Fruit fly (Drosophila melanogaster) whole organism, embryonic: ENCODE results near the gene CG2611.

Experiments
- Antp ChIP-seq: fragments of 200-800 bp; sonication (Bioruptor generic); optimal IDR thresholded peaks from 3 replicates; lab custom pipeline; 2016; ENCODE audit warnings: missing biosample characterization, missing genetic modification characterization
- Asciz ChIP-seq: fragments of 200-800 bp; sonication (Bioruptor generic); optimal IDR thresholded peaks from 2 replicates; lab custom pipeline; 2017; ENCODE audit warnings: missing biosample characterization, mild to moderate bottlenecking, missing genetic modification characterization, missing genetic modification reagents
- CG10267 ChIP-seq: fragments of 200-800 bp; sonication (Bioruptor generic); optimal IDR thresholded peaks from 2 replicates; lab custom pipeline; 2018; ENCODE audit warnings: missing biosample characterization, mild to moderate bottlenecking, missing genetic modification characterization, moderate library complexity
- CG12219 ChIP-seq: fragments of 200-800 bp; sonication (Bioruptor generic); optimal IDR thresholded peaks from 3 replicates; lab custom pipeline; 2018; ENCODE audit warnings: missing biosample characterization, mild to moderate bottlenecking, missing genetic modification characterization
- CG12659 ChIP-seq: fragments of 200-800 bp; sonication (Bioruptor generic); optimal IDR thresholded peaks from 3 replicates; lab custom pipeline; 2017; ENCODE audit warnings: mild to moderate bottlenecking, missing biosample characterization, missing genetic modification reagents, missing genetic modification characterization
- CG12769 ChIP-seq: fragments of 200-800 bp; sonication (Bioruptor generic); optimal IDR thresholded peaks from 2 replicates; lab custom pipeline; 2019; ENCODE audit warnings: missing biosample characterization, mild to moderate bottlenecking, missing genetic modification characterization, moderate library complexity
- CG13287 ChIP-seq: fragments of 200-800 bp; sonication (Bioruptor generic); IDR thresholded peaks from 2 replicates; pipeline ENCODE4 v1.3.6; 2022; ENCODE audit warnings: missing biosample characterization, missing genetic modification characterization; ENCODE audit not compliant: partially characterized antibody
- CG14014 ChIP-seq: fragments of 200-800 bp; sonication (Bioruptor generic); IDR thresholded peaks from 2 replicates; pipeline ENCODE4 v1.3.6; 2022; ENCODE audit warnings: missing biosample characterization, missing genetic modification characterization
- CG14441 ChIP-seq: fragments of 200-800 bp; sonication (Bioruptor generic); IDR thresholded peaks from 2 replicates; pipeline ENCODE4 v1.3.6; 2022; ENCODE audit warnings: missing biosample characterization, missing genetic modification characterization
- CG14667 ChIP-seq: fragments of 200-800 bp; sonication (Bioruptor generic); IDR thresholded peaks from 2 replicates; pipeline ENCODE4 v1.3.6; 2022; ENCODE audit warnings: missing biosample characterization, missing genetic modification characterization
- CG1602 ChIP-seq: fragments of 200-800 bp; sonication (Bioruptor generic); optimal IDR thresholded peaks from 3 replicates; lab custom pipeline; 2016; ENCODE audit warnings: missing biosample characterization, missing genetic modification characterization
- CG18599 ChIP-seq: fragments of 200-800 bp; sonication (Bioruptor generic); optimal IDR thresholded peaks from 3 replicates; lab custom pipeline; 2017; ENCODE audit warnings: missing biosample characterization, missing genetic modification characterization, mild to moderate bottlenecking, moderate library complexity, missing genetic modification reagents
- CG2678 ChIP-seq: fragments of 200-800 bp; sonication (Bioruptor generic); optimal IDR thresholded peaks from 3 replicates; lab custom pipeline; 2019; ENCODE audit warnings: missing biosample characterization, mild to moderate bottlenecking, missing genetic modification characterization, moderate library complexity
- CG30403 ChIP-seq: fragments of 200-800 bp; sonication (Bioruptor generic); optimal IDR thresholded peaks from 3 replicates; lab custom pipeline; 2016; ENCODE audit warnings: missing biosample characterization, missing genetic modification characterization
- CG3065 ChIP-seq: fragments of 200-800 bp; sonication (Bioruptor generic); optimal IDR thresholded peaks from 2 replicates; lab custom pipeline; 2016; ENCODE audit warnings: missing biosample characterization, missing genetic modification characterization
- CG31388 ChIP-seq: fragments of 200-800 bp; sonication (Bioruptor generic); optimal IDR thresholded peaks from 2 replicates; lab custom pipeline; 2016; ENCODE audit warnings: missing biosample characterization, missing genetic modification characterization
- CG3281 ChIP-seq: fragments of 200-800 bp; sonication (Bioruptor generic); optimal IDR thresholded peaks from 3 replicates; lab custom pipeline; 2017; ENCODE audit warnings: missing biosample characterization, mild to moderate bottlenecking, missing genetic modification characterization
- CG3726 ChIP-seq: fragments of 200-800 bp; sonication (Bioruptor generic); IDR thresholded peaks from 3 replicates; pipeline ENCODE4, ENCODE4 v1.3.6; 2022; ENCODE audit warnings: missing biosample characterization, missing genetic modification characterization
- CG4404 ChIP-seq: fragments of 200-800 bp; sonication (Bioruptor generic); IDR thresholded peaks from 2 replicates; pipeline ENCODE4 v1.3.6; 2022; ENCODE audit warnings: missing biosample characterization, missing genetic modification characterization
- CG7963 ChIP-seq: fragments of 200-800 bp; sonication (Bioruptor generic); IDR thresholded peaks from 3 replicates; pipeline ENCODE4 v1.3.6; 2022; ENCODE audit warnings: missing biosample characterization, missing genetic modification characterization; ENCODE audit not compliant: partially characterized antibody
- CG7987 ChIP-seq: fragments of 200-800 bp; sonication (Bioruptor generic); optimal IDR thresholded peaks from 2 replicates; lab custom pipeline; 2018; ENCODE audit warnings: missing biosample characterization, mild to moderate bottlenecking, missing genetic modification characterization, moderate library complexity
- CHES-1-like ChIP-seq: fragments of 200-800 bp; sonication (Bioruptor generic); optimal IDR thresholded peaks from 2 replicates; lab custom pipeline; 2016; ENCODE audit warnings: missing biosample characterization, missing genetic modification characterization
- Doc3 ChIP-seq: fragments of 200-800 bp; sonication (Bioruptor generic); IDR thresholded peaks from 3 replicates; pipeline ENCODE4 v1.3.6; 2022; ENCODE audit warnings: missing biosample characterization, missing genetic modification characterization; ENCODE audit not compliant: partially characterized antibody
- Eip74EF ChIP-seq, 2 experiments: fragments of 200-800 bp in 1 of 2; fragments of >200 bp in 1 of 2; sonication (Bioruptor generic) in 1 of 2; optimal IDR thresholded peaks; 2 replicates each; lab custom pipeline; 2017 to 2019; ENCODE audit warnings: missing biosample characterization in 2 of 2, missing genetic modification characterization in 2 of 2, mild to moderate bottlenecking in 1 of 2, moderate library complexity in 1 of 2
- Ets97D ChIP-seq: fragments of 200-800 bp; sonication (Bioruptor generic); optimal IDR thresholded peaks from 3 replicates; lab custom pipeline; 2016; ENCODE audit warnings: missing biosample characterization, missing genetic modification characterization
- Mad ChIP-seq: fragments of 200-800 bp; sonication (Bioruptor generic); optimal IDR thresholded peaks from 2 replicates; lab custom pipeline; 2016; ENCODE audit warnings: missing biosample characterization, missing genetic modification characterization
- Neu2 ChIP-seq: fragments of 200-800 bp; sonication (Bioruptor generic); optimal IDR thresholded peaks from 3 replicates; lab custom pipeline; 2016; ENCODE audit warnings: missing biosample characterization, missing genetic modification characterization, borderline replicate concordance
- Scr ChIP-seq: fragments of 200-800 bp; sonication (Bioruptor generic); IDR thresholded peaks from 2 replicates; pipeline ENCODE4 v1.3.6; 2022; ENCODE audit warnings: missing biosample characterization, missing genetic modification characterization; ENCODE audit not compliant: partially characterized antibody
- Sry-δ ChIP-seq: fragments of 200-800 bp; sonication (Bioruptor generic); optimal IDR thresholded peaks from 2 replicates; lab custom pipeline; 2016; ENCODE audit warnings: missing biosample characterization, missing genetic modification characterization
- Tbp ChIP-seq: fragments of >200 bp; optimal IDR thresholded peaks from 2 replicates; lab custom pipeline; 2018; ENCODE audit warnings: missing biosample characterization, missing genetic modification characterization
- ara ChIP-seq: fragments of 200-800 bp; sonication (Bioruptor generic); IDR thresholded peaks from 2 replicates; pipeline ENCODE4 v1.3.6; 2022; ENCODE audit warnings: missing biosample characterization, missing genetic modification characterization
- ase ChIP-seq: fragments of 200-800 bp; sonication (Bioruptor generic); IDR thresholded peaks from 3 replicates; pipeline ENCODE4 v1.3.6; 2022; ENCODE audit warnings: missing biosample characterization, missing genetic modification characterization
- cg ChIP-seq: fragments of 200-800 bp; sonication (Bioruptor generic); optimal IDR thresholded peaks from 3 replicates; lab custom pipeline; 2019; ENCODE audit warnings: missing biosample characterization, mild to moderate bottlenecking, missing genetic modification characterization, moderate library complexity
- cwo ChIP-seq: fragments of 200-800 bp; sonication (Bioruptor generic); optimal IDR thresholded peaks from 3 replicates; lab custom pipeline; 2017; ENCODE audit warnings: missing biosample characterization, missing genetic modification characterization, mild to moderate bottlenecking, moderate library complexity, missing genetic modification reagents
- danr ChIP-seq: fragments of 200-800 bp; sonication (Bioruptor generic); IDR thresholded peaks from 2 replicates; pipeline ENCODE4 v1.3.6; 2022; ENCODE audit warnings: missing biosample characterization, missing genetic modification characterization
- fd102C ChIP-seq: fragments of 200-800 bp; sonication (Bioruptor generic); optimal IDR thresholded peaks from 2 replicates; lab custom pipeline; 2018; ENCODE audit warnings: missing biosample characterization, mild to moderate bottlenecking, missing genetic modification characterization, moderate library complexity
- h ChIP-seq: fragments of >200 bp; optimal IDR thresholded peaks from 2 replicates; lab custom pipeline; 2017
- klu ChIP-seq: fragments of 200-800 bp; sonication (Bioruptor generic); IDR thresholded peaks from 2 replicates; pipeline ENCODE4 v1.3.6; 2022; ENCODE audit warnings: missing biosample characterization, missing genetic modification characterization
- lmd ChIP-seq: fragments of 200-800 bp; sonication (Bioruptor generic); IDR thresholded peaks from 2 replicates; pipeline ENCODE4 v1.3.6; 2022; ENCODE audit warnings: missing biosample characterization, missing genetic modification characterization
- nom ChIP-seq: fragments of 200-800 bp; sonication (Bioruptor generic); optimal IDR thresholded peaks from 2 replicates; lab custom pipeline; 2017; ENCODE audit warnings: missing biosample characterization, missing genetic modification characterization, mild to moderate bottlenecking, moderate library complexity, missing genetic modification reagents
- org-1 ChIP-seq: fragments of 200-800 bp; sonication (Bioruptor generic); optimal IDR thresholded peaks from 2 replicates; lab custom pipeline; 2017; ENCODE audit warnings: missing biosample characterization, missing genetic modification characterization
- ro ChIP-seq: fragments of 200-800 bp; sonication (Bioruptor generic); IDR thresholded peaks from 2 replicates; pipeline ENCODE4 v1.3.6; 2022; ENCODE audit warnings: missing biosample characterization, missing genetic modification characterization
- salm ChIP-seq: fragments of 200-800 bp; sonication (Bioruptor generic); optimal IDR thresholded peaks from 2 replicates; lab custom pipeline; 2018; ENCODE audit warnings: missing biosample characterization, mild to moderate bottlenecking, missing genetic modification characterization
- scrt ChIP-seq: fragments of 200-800 bp; sonication (Bioruptor generic); optimal IDR thresholded peaks from 2 replicates; lab custom pipeline; 2018; ENCODE audit warnings: missing biosample characterization, mild to moderate bottlenecking, missing genetic modification characterization, moderate library complexity
- sens-2 ChIP-seq: fragments of 200-800 bp; sonication (Bioruptor generic); IDR thresholded peaks from 2 replicates; pipeline ENCODE4 v1.3.6; 2022; ENCODE audit warnings: missing biosample characterization, missing genetic modification characterization
- slbo ChIP-seq: fragments of 200-800 bp; sonication (Bioruptor generic); IDR thresholded peaks from 2 replicates; pipeline ENCODE4 v1.3.6; 2022; ENCODE audit warnings: missing biosample characterization, missing genetic modification characterization
- tap ChIP-seq: fragments of 200-800 bp; optimal IDR thresholded peaks from 3 replicates; lab custom pipeline; 2019; ENCODE audit warnings: missing biosample characterization, mild to moderate bottlenecking, missing genetic modification characterization, moderate library complexity
- tup ChIP-seq: fragments of 200-800 bp; sonication (Bioruptor generic); optimal IDR thresholded peaks from 2 replicates; lab custom pipeline; 2016; ENCODE audit warnings: missing biosample characterization, mild to moderate bottlenecking, missing genetic modification characterization, moderate library complexity
- vvl ChIP-seq: fragments of 200-800 bp; sonication (Bioruptor generic); IDR thresholded peaks from 2 replicates; pipeline ENCODE4 v1.3.6; 2022; ENCODE audit warnings: missing biosample characterization, missing genetic modification characterization
- z ChIP-seq: fragments of 200-800 bp; sonication (Bioruptor generic); IDR thresholded peaks from 3 replicates; pipeline ENCODE4 v1.3.6; 2022; ENCODE audit warnings: missing biosample characterization, missing genetic modification characterization
- zfh1 ChIP-seq: fragments of 200-800 bp; sonication (Bioruptor generic); IDR thresholded peaks from 3 replicates; pipeline ENCODE4 v1.3.6; 2022; ENCODE audit warnings: missing biosample characterization, missing genetic modification characterization

Gene CG2611

DNA sequence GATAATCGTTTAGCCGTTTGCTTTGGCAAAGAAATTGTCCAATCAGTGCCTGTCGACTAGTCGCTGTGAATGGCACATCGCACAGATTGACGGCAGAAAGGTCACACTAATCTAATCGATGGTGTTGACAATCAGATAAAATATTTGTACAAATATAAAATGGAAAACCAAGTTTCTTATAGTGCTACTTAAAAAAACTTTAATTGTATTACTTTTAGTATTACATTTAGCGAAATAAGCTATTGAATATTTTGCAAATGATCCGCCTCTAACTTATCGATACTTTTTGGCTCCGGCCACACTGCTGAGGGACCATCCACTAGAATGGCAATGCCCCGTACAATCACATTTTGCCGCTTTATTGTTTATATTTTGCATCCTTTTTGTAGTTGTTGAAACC lies 6.1 kb downstream of the CG2611 start, which contains the start of the genes brun and CG2614 (continued):
- TF ChIP-seq slbo (peak; percentile 90), Tbp (GFP tag; lab: Kevin White, UChicago) (no peak), Antp (GFP tag; lab: Kevin White, UChicago) (peak; percentile 71), CG7987 (GFP tag; lab: Kevin White, UChicago) (no peak), CG14014 (GFP tag; lab: Robert Waterston, UW) (peak; percentile 74), Sry-δ (peak; percentile 92), Scr (peak; percentile 94), CG3065 (GFP tag; lab: Kevin White, UChicago) (peak; percentile 14), vvl (GFP tag; lab: Robert Waterston, UW) (peak; percentile 81), tup (GFP tag; lab: Kevin White, UChicago) (peak; percentile 16), CG18599 (GFP tag; lab: Kevin White, UChicago) (no peak), salm (tag; lab: Kevin White, UChicago) (no peak), Doc3 (GFP tag; lab: Robert Waterston, UW) (peak; percentile 91), h (lab: Kevin White, UChicago) (no peak), Eip74EF (GFP tag; optimal IDR thresholded peaks at IDR 0.05; lab: Kevin White, UChicago) (no peak), Mad (GFP tag; lab: Kevin White, UChicago) (peak; percentile 84), Asciz (GFP tag; lab: Kevin White, UChicago) (no peak), org-1 (GFP tag; lab: Kevin White, UChicago) (no peak), fd102C (GFP tag; lab: Kevin White, UChicago) (no peak), ase (peak; percentile 46; the same call in 1 of the 3 replicates), sens-2 (GFP tag; lab: Robert Waterston, UW) (peak; percentile 89), Ets97D (peak; percentile 83), CG30403 (peak; percentile 85), scrt (peak; percentile 69), Neu2 (no peak), CG4404 (GFP tag; lab: Robert Waterston, UW) (peak; percentile 83), CHES-1-like (GFP tag; lab: Kevin White, UChicago) (peak; percentile 74), cwo (no peak), danr (GFP tag; lab: Robert Waterston, UW) (peak; percentile 23; the same call in 1 of the 2 replicates), CG1602 (GFP tag; lab: Kevin White, UChicago) (peak; percentile 77), CG3726 (peak; percentile 61; the same call in 1 of the 3 replicates), CG14441 (GFP tag; lab: Robert Waterston, UW) (peak; percentile 74), lmd (GFP tag; lab: Robert Waterston, UW) (peak; percentile 59), CG31388 (GFP tag; lab: Kevin White, UChicago) (peak; percentile 9), CG13287 (GFP tag; lab: Robert Waterston, UW) (peak; percentile 96), zfh1 (GFP tag; lab: Robert Waterston, UW) (peak; percentile 65; the same call in 2 of the 3 replicates), CG10267 (tag; lab: Kevin White, UChicago) (peak; percentile 70), CG7963 (peak; percentile 49; the same call in 1 of the 3 replicates), CG12219 (GFP tag; lab: Kevin White, UChicago) (no peak), ara (GFP tag; lab: Robert Waterston, UW) (peak; percentile 63; the same call in 1 of the 2 replicates), tap (tag; lab: Kevin White, UChicago) (no peak), CG2678 (no peak), klu (GFP tag; lab: Robert Waterston, UW) (peak; percentile 57; the same call in 1 of the 2 replicates), CG12769 (tag; lab: Kevin White, UChicago) (no peak), ro (GFP tag; lab: Robert Waterston, UW) (peak; percentile 41; the same call in 1 of the 2 replicates), CG14667 (GFP tag; lab: Robert Waterston, UW) (peak; percentile 74), nom (GFP tag; lab: Kevin White, UChicago) (no peak), z (GFP tag; lab: Robert Waterston, UW) (no peak), cg (GFP tag; lab: Kevin White, UChicago) (no peak), CG12659 (GFP tag; lab: Kevin White, UChicago) (peak; percentile 82), CG3281 (GFP tag; lab: Kevin White, UChicago) (no peak)
